Worm (Caenorhabditis elegans): ENCODE results near the gene F35G2.1.

- TF ChIP-seq him-1 (tag; optimal IDR thresholded peaks at IDR 0.05) (no peak), dao-5 (tag; optimal IDR thresholded peaks at IDR 0.05) (no peak)
Observed at ce11 chrIV:12197679-12198078, 5.4 kb upstream of the F35G2.1 start.

Data from whole organism, L4/young adult.